Fruit fly (Drosophila melanogaster): ENCODE data around the gene CG8578.

CG8578 gene

dm6 chrX:15811666-15812614 is 32.3 kb upstream of the CG8578 start (continued):
- TF ChIP-seq CG2875 (GFP tag; optimal IDR thresholded peaks at IDR 0.05) (no peak), prd (optimal IDR thresholded peaks at IDR 0.05) (no peak), prd (GFP tag; IDR thresholded peaks at IDR 0.05) (0 out of 3 replicates have a peak, but pooled peaks have one; percentile 16), H2.0 (GFP tag; IDR thresholded peaks at IDR 0.05) (no peak), CG15479 (GFP tag; optimal IDR thresholded peaks at IDR 0.05) (no peak), H15 (GFP tag; IDR thresholded peaks at IDR 0.05) (no peak), Nf-YC (tag; optimal IDR thresholded peaks at IDR 0.05) (peak; percentile 52), Dp (GFP tag; optimal IDR thresholded peaks at IDR 0.05) (no peak), Atf3 (GFP tag; optimal IDR thresholded peaks at IDR 0.05) (no peak), mirr (GFP tag; optimal IDR thresholded peaks at IDR 0.05) (peak; percentile 44), odd (GFP tag; optimal IDR thresholded peaks at IDR 0.05) (no peak), CG7839 (tag; optimal IDR thresholded peaks at IDR 0.05) (no peak), CG3995 (GFP tag; optimal IDR thresholded peaks at IDR 0.05) (no peak), mld (GFP tag; IDR thresholded peaks at IDR 0.05; ENCODE audit: partially characterized antibody) (no peak), Dbx (GFP tag; IDR thresholded peaks at IDR 0.05) (peak; percentile 46; the same call in 1 of the 3 replicates), nom (GFP tag; optimal IDR thresholded peaks at IDR 0.05) (peak; percentile 50), CG9215 (GFP tag; IDR thresholded peaks at IDR 0.05) (no peak), CG2199 (GFP tag; IDR thresholded peaks at IDR 0.05) (0 out of 3 replicates have a peak, but pooled peaks have one; percentile 23), CG34422 (GFP tag; IDR thresholded peaks at IDR 0.05) (no peak), NfI (GFP tag; optimal IDR thresholded peaks at IDR 0.05) (no peak), sd (tag; optimal IDR thresholded peaks at IDR 0.05) (peak; percentile 79), psq (GFP tag; optimal IDR thresholded peaks at IDR 0.05) (no peak), cwo (GFP tag; optimal IDR thresholded peaks at IDR 0.05) (no peak), br (optimal IDR thresholded peaks at IDR 0.05) (no peak), en (GFP tag; optimal IDR thresholded peaks at IDR 0.05) (no peak), CG11093 (GFP tag; IDR thresholded peaks at IDR 0.05) (no peak), rib (GFP tag; IDR thresholded peaks at IDR 0.05) (peak; percentile 82), Neu2 (GFP tag; optimal IDR thresholded peaks at IDR 0.05; ENCODE audit: borderline replicate concordance) (no peak), danr (GFP tag; IDR thresholded peaks at IDR 0.05) (no peak), CG17186 (GFP tag; optimal IDR thresholded peaks at IDR 0.05) (no peak), Nf-YB (GFP tag; optimal IDR thresholded peaks at IDR 0.05) (peak; percentile 13), bsh (GFP tag; optimal IDR thresholded peaks at IDR 0.05) (no peak), Scr (GFP tag; IDR thresholded peaks at IDR 0.05; ENCODE audit: partially characterized antibody) (peak; percentile 23; the same call in 1 of the 2 replicates), Tbp (GFP tag; optimal IDR thresholded peaks at IDR 0.05) (no peak), CG10959 (GFP tag; IDR thresholded peaks at IDR 0.05) (no peak), CG8924 (tag; optimal IDR thresholded peaks at IDR 0.05) (peak; percentile 5), bowl (GFP tag; IDR thresholded peaks at IDR 0.05) (no peak; the same call in 1 of the 2 replicates), onecut (GFP tag; IDR thresholded peaks at IDR 0.05) (peak; percentile 67), CG30403 (GFP tag; optimal IDR thresholded peaks at IDR 0.05) (no peak), CG2712 (tag; optimal IDR thresholded peaks at IDR 0.05) (no peak), CG7745 (tag; optimal IDR thresholded peaks at IDR 0.05) (no peak), HmgD (GFP tag; optimal IDR thresholded peaks at IDR 0.05) (no peak), nmo (GFP tag; optimal IDR thresholded peaks at IDR 0.05) (no peak), pros (GFP tag; optimal IDR thresholded peaks at IDR 0.05) (peak; percentile 66), cas (GFP tag; IDR thresholded peaks at IDR 0.05) (no peak), run (tag; optimal IDR thresholded peaks at IDR 0.05) (no peak), Dad (GFP tag; optimal IDR thresholded peaks at IDR 0.05) (no peak), CG6813 (GFP tag; optimal IDR thresholded peaks at IDR 0.05) (no peak), Camta (GFP tag; optimal IDR thresholded peaks at IDR 0.05) (no peak)

All from whole organism, embryonic.